Fruit fly (Drosophila melanogaster) whole organism, embryonic: ENCODE measurements around the gene Kdm3.

Source experiments
- ATbp ChIP-seq: fragments of 200-800 bp; sonication (Bioruptor generic); optimal IDR thresholded peaks from 2 replicates; lab custom pipeline; 2017; ENCODE audit warnings: missing biosample characterization, mild to moderate bottlenecking, missing genetic modification characterization, missing genetic modification reagents
- Atf-2 ChIP-seq: fragments of 200-800 bp; sonication (Bioruptor generic); optimal IDR thresholded peaks from 2 replicates; lab custom pipeline; 2016; ENCODE audit warnings: missing biosample characterization, missing genetic modification characterization
- CG10543 ChIP-seq: fragments of 200-800 bp; sonication (Bioruptor generic); optimal IDR thresholded peaks from 3 replicates; lab custom pipeline; 2017; ENCODE audit warnings: missing biosample characterization, mild to moderate bottlenecking, missing genetic modification characterization, moderate library complexity
- CG11247 ChIP-seq: fragments of 200-800 bp; sonication (Bioruptor generic); IDR thresholded peaks from 2 replicates; pipeline ENCODE4 v1.3.6; 2022; ENCODE audit warnings: missing biosample characterization, missing genetic modification characterization
- CG11398 ChIP-seq: fragments of 200-800 bp; sonication (Bioruptor generic); optimal IDR thresholded peaks from 2 replicates; lab custom pipeline; 2016; ENCODE audit warnings: missing biosample characterization, missing genetic modification characterization
- CG12219 ChIP-seq: fragments of 200-800 bp; sonication (Bioruptor generic); optimal IDR thresholded peaks from 3 replicates; lab custom pipeline; 2018; ENCODE audit warnings: missing biosample characterization, mild to moderate bottlenecking, missing genetic modification characterization
- CG12299 ChIP-seq: fragments of 200-800 bp; sonication (Bioruptor generic); optimal IDR thresholded peaks from 2 replicates; lab custom pipeline; 2018; ENCODE audit warnings: missing biosample characterization, mild to moderate bottlenecking, missing genetic modification characterization
- CG12659 ChIP-seq: fragments of 200-800 bp; sonication (Bioruptor generic); optimal IDR thresholded peaks from 3 replicates; lab custom pipeline; 2017; ENCODE audit warnings: mild to moderate bottlenecking, missing biosample characterization, missing genetic modification reagents, missing genetic modification characterization
- CG13424 ChIP-seq: fragments of 200-800 bp; sonication (Bioruptor generic); optimal IDR thresholded peaks from 2 replicates; lab custom pipeline; 2019; ENCODE audit warnings: missing biosample characterization, mild to moderate bottlenecking, missing genetic modification characterization, moderate library complexity
- CG13894 ChIP-seq: fragments of 200-800 bp; sonication (Bioruptor generic); optimal IDR thresholded peaks from 3 replicates; lab custom pipeline; 2018; ENCODE audit warnings: missing biosample characterization, mild to moderate bottlenecking, missing genetic modification characterization, moderate library complexity
- CG14860 ChIP-seq: fragments of 200-800 bp; sonication (Bioruptor generic); IDR thresholded peaks from 3 replicates; pipeline ENCODE4 v1.3.6; 2022; ENCODE audit warnings: missing biosample characterization, missing genetic modification characterization; ENCODE audit not compliant: partially characterized antibody
- CG17612 ChIP-seq: fragments of 200-800 bp; sonication (Bioruptor generic); IDR thresholded peaks from 2 replicates; pipeline ENCODE4 v1.3.6; 2022; ENCODE audit warnings: missing biosample characterization, missing genetic modification characterization
- CG17829 ChIP-seq: fragments of 200-800 bp; optimal IDR thresholded peaks from 2 replicates; lab custom pipeline; 2019; ENCODE audit warnings: missing biosample characterization, mild to moderate bottlenecking, missing genetic modification characterization, moderate library complexity
- CG18476 ChIP-seq: fragments of 200-800 bp; sonication (Bioruptor generic); optimal IDR thresholded peaks from 2 replicates; lab custom pipeline; 2016; ENCODE audit warnings: missing biosample characterization, mild to moderate bottlenecking, missing genetic modification characterization
- CG18619 ChIP-seq: fragments of 200-800 bp; sonication (Bioruptor generic); optimal IDR thresholded peaks from 3 replicates; lab custom pipeline; 2017; ENCODE audit warnings: missing biosample characterization, mild to moderate bottlenecking, missing genetic modification characterization
- CG2129 ChIP-seq: fragments of 200-800 bp; sonication (Bioruptor generic); IDR thresholded peaks from 2 replicates; pipeline ENCODE4 v1.3.6; 2022; ENCODE audit warnings: missing biosample characterization, missing genetic modification characterization; ENCODE audit not compliant: partially characterized antibody
- CG33213 ChIP-seq: fragments of 200-800 bp; sonication (Bioruptor generic); optimal IDR thresholded peaks from 3 replicates; lab custom pipeline; 2016; ENCODE audit warnings: missing biosample characterization, missing genetic modification characterization
- CG34224 ChIP-seq: fragments of 200-800 bp; sonication (Bioruptor generic); IDR thresholded peaks from 3 replicates; pipeline ENCODE4 v1.3.6; 2022; ENCODE audit warnings: missing biosample characterization, missing genetic modification characterization; ENCODE audit not compliant: partially characterized antibody
- CG5180 ChIP-seq: fragments of 200-800 bp; sonication (Bioruptor generic); optimal IDR thresholded peaks from 3 replicates; lab custom pipeline; 2017; ENCODE audit warnings: missing biosample characterization, missing genetic modification characterization, mild to moderate bottlenecking, moderate library complexity, missing genetic modification reagents
- CG6272 ChIP-seq: fragments of 200-800 bp; sonication (Bioruptor generic); IDR thresholded peaks from 2 replicates; pipeline ENCODE4 v1.3.6; 2022; ENCODE audit warnings: missing biosample characterization, missing genetic modification characterization
- CG6683 ChIP-seq: fragments of 200-800 bp; sonication (Bioruptor generic); optimal IDR thresholded peaks from 2 replicates; lab custom pipeline; 2017; ENCODE audit warnings: missing biosample characterization, mild to moderate bottlenecking, missing genetic modification characterization, missing genetic modification reagents
- CG8359 ChIP-seq: fragments of 200-800 bp; sonication (Bioruptor generic); optimal IDR thresholded peaks from 2 replicates; lab custom pipeline; 2017; ENCODE audit warnings: missing biosample characterization, mild to moderate bottlenecking, missing genetic modification characterization, borderline replicate concordance
- CG8924 ChIP-seq: fragments of 200-800 bp; optimal IDR thresholded peaks from 3 replicates; lab custom pipeline; 2019; ENCODE audit warnings: missing biosample characterization, mild to moderate bottlenecking, missing genetic modification characterization, moderate library complexity
- CG9876 ChIP-seq: fragments of 200-800 bp; sonication (Bioruptor generic); optimal IDR thresholded peaks from 2 replicates; lab custom pipeline; 2016; ENCODE audit warnings: missing biosample characterization, missing genetic modification characterization
- E2f1 ChIP-seq: fragments of 200-800 bp; sonication (Bioruptor generic); IDR thresholded peaks from 2 replicates; pipeline ENCODE4 v1.3.6; 2022; ENCODE audit warnings: missing biosample characterization, missing genetic modification characterization
- Ets65A ChIP-seq: fragments of 200-800 bp; sonication (Bioruptor generic); peaks from one replicate; lab custom pipeline; 2016; ENCODE audit warnings: missing biosample characterization, missing genetic modification characterization
- Ets97D ChIP-seq: fragments of 200-800 bp; sonication (Bioruptor generic); optimal IDR thresholded peaks from 3 replicates; lab custom pipeline; 2016; ENCODE audit warnings: missing biosample characterization, missing genetic modification characterization
- Nf-YA ChIP-seq: fragments of 200-800 bp; sonication (Bioruptor generic); IDR thresholded peaks from 2 replicates; pipeline ENCODE4 v1.3.6; 2022; ENCODE audit warnings: missing biosample characterization, missing genetic modification characterization
- Sin3A ChIP-seq: fragments of >200 bp; optimal IDR thresholded peaks from 2 replicates; lab custom pipeline; 2018
- Six4 ChIP-seq: fragments of 200-800 bp; sonication (Bioruptor generic); optimal IDR thresholded peaks from 2 replicates; lab custom pipeline; 2016; ENCODE audit warnings: missing biosample characterization, missing genetic modification characterization
- Ssrp ChIP-seq: fragments of 200-800 bp; sonication (Bioruptor generic); optimal IDR thresholded peaks from 2 replicates; lab custom pipeline; 2018; ENCODE audit warnings: missing biosample characterization, mild to moderate bottlenecking, missing genetic modification characterization, moderate library complexity
- al ChIP-seq: fragments of 200-800 bp; sonication (Bioruptor generic); IDR thresholded peaks from 2 replicates; pipeline ENCODE4 v1.3.6; 2022; ENCODE audit warnings: missing biosample characterization, missing genetic modification characterization
- ap ChIP-seq: fragments of 200-800 bp; sonication (Bioruptor generic); IDR thresholded peaks from 2 replicates; pipeline ENCODE4 v1.3.6; 2022; ENCODE audit warnings: missing biosample characterization, missing genetic modification characterization
- ase ChIP-seq: fragments of 200-800 bp; sonication (Bioruptor generic); IDR thresholded peaks from 3 replicates; pipeline ENCODE4 v1.3.6; 2022; ENCODE audit warnings: missing biosample characterization, missing genetic modification characterization
- chinmo ChIP-seq: fragments of 200-800 bp; sonication (Bioruptor generic); IDR thresholded peaks from 4 replicates; pipeline ENCODE4 v1.3.6; 2022; ENCODE audit warnings: missing biosample characterization, missing genetic modification characterization; ENCODE audit not compliant: partially characterized antibody
- en ChIP-seq: fragments of 200-800 bp; sonication (Bioruptor generic); optimal IDR thresholded peaks from 2 replicates; lab custom pipeline; 2016; ENCODE audit warnings: missing biosample characterization, missing genetic modification characterization
- fu2 ChIP-seq: fragments of 200-800 bp; sonication (Bioruptor generic); optimal IDR thresholded peaks from 2 replicates; lab custom pipeline; 2016; ENCODE audit warnings: missing biosample characterization, missing genetic modification characterization
- grau ChIP-seq: fragments of 200-800 bp; optimal IDR thresholded peaks from 3 replicates; lab custom pipeline; 2019; ENCODE audit warnings: missing biosample characterization, mild to moderate bottlenecking, missing genetic modification characterization, moderate library complexity
- her ChIP-seq: fragments of 200-800 bp; sonication (Bioruptor generic); optimal IDR thresholded peaks from 2 replicates; lab custom pipeline; 2016; ENCODE audit warnings: missing biosample characterization, missing genetic modification characterization
- klu ChIP-seq: fragments of 200-800 bp; sonication (Bioruptor generic); IDR thresholded peaks from 2 replicates; pipeline ENCODE4 v1.3.6; 2022; ENCODE audit warnings: missing biosample characterization, missing genetic modification characterization
- lab ChIP-seq: fragments of 200-800 bp; sonication (Bioruptor generic); optimal IDR thresholded peaks from 3 replicates; lab custom pipeline; 2017; ENCODE audit warnings: missing biosample characterization, missing genetic modification characterization, mild to moderate bottlenecking, moderate library complexity, missing genetic modification reagents
- lola ChIP-seq, 3 experiments: fragments of >200 bp in 2 of 3; fragments of 200-800 bp in 1 of 3; sonication (Bioruptor generic) in 1 of 3; optimal IDR thresholded peaks; 2 replicates each; lab custom pipeline; 2017 to 2019; ENCODE audit warnings: missing biosample characterization in 3 of 3, missing genetic modification characterization in 3 of 3, mild to moderate bottlenecking in 1 of 3, moderate library complexity in 1 of 3
- luna ChIP-seq: fragments of 200-800 bp; sonication (Bioruptor generic); optimal IDR thresholded peaks from 2 replicates; lab custom pipeline; 2016; ENCODE audit warnings: missing biosample characterization, missing genetic modification characterization
- phol ChIP-seq: fragments of 200-800 bp; sonication (Bioruptor generic); optimal IDR thresholded peaks from 3 replicates; lab custom pipeline; 2018; ENCODE audit warnings: missing biosample characterization, mild to moderate bottlenecking, missing genetic modification characterization, moderate library complexity
- pros ChIP-seq: fragments of 200-800 bp; sonication (Bioruptor generic); optimal IDR thresholded peaks from 3 replicates; lab custom pipeline; 2019; ENCODE audit warnings: missing biosample characterization, mild to moderate bottlenecking, missing genetic modification characterization, moderate library complexity
- sisA ChIP-seq: fragments of 200-800 bp; sonication (Bioruptor generic); IDR thresholded peaks from 2 replicates; pipeline ENCODE4 v1.3.6; 2022; ENCODE audit warnings: missing biosample characterization, missing genetic modification characterization
- wdn ChIP-seq: fragments of 200-800 bp; sonication (Bioruptor generic); IDR thresholded peaks from 2 replicates; pipeline ENCODE4 v1.3.6; 2022; ENCODE audit warnings: missing biosample characterization, missing genetic modification characterization
- zen2 ChIP-seq: fragments of 200-800 bp; sonication (Bioruptor generic); IDR thresholded peaks from 3 replicates; pipeline ENCODE4 v1.3.6; 2022; ENCODE audit warnings: missing biosample characterization, missing genetic modification characterization; ENCODE audit not compliant: partially characterized antibody

The Kdm3 gene

dm6 chr3R:9493627-9494626 lies 21.9 kb upstream of the Kdm3 start, which contains the start of gene CG16779 (continued):
- TF ChIP-seq CG34224 (GFP tag; lab: Robert Waterston, UW) (0 out of 3 replicates have a peak, but pooled peaks have one; percentile 24), CG10543 (GFP tag; lab: Kevin White, UChicago) (peak; percentile 57), Nf-YA (GFP tag; lab: Robert Waterston, UW) (no peak), CG11247 (GFP tag; lab: Robert Waterston, UW) (no peak), zen2 (peak; percentile 65; the same call in 2 of the 3 replicates), CG13424 (tag; lab: Kevin White, UChicago) (peak; percentile 44), CG12219 (GFP tag; lab: Kevin White, UChicago) (no peak), CG17612 (GFP tag; lab: Robert Waterston, UW) (no peak), Atf-2 (no peak), ase (GFP tag; lab: Robert Waterston, UW) (no peak), sisA (0 out of 2 replicates have a peak, but pooled peaks have one; percentile 12), grau (tag; lab: Kevin White, UChicago) (peak; percentile 90), lab (GFP tag; lab: Kevin White, UChicago) (no peak), CG2129 (no peak), Ets97D (GFP tag; lab: Kevin White, UChicago) (no peak), CG13894 (tag; lab: Kevin White, UChicago) (no peak), Ets65A (GFP tag; lab: Kevin White, UChicago) (peak; percentile 72), Six4 (no peak), pros (peak; percentile 14), klu (GFP tag; lab: Robert Waterston, UW) (no peak), CG14860 (GFP tag; lab: Robert Waterston, UW) (no peak), luna (GFP tag; lab: Kevin White, UChicago) (no peak), CG17829 (tag; lab: Kevin White, UChicago) (no peak), CG18619 (peak; percentile 19), CG12299 (no peak), wdn (GFP tag; lab: Robert Waterston, UW) (no peak), al (no peak), CG5180 (peak; percentile 18), ATbp (no peak), CG18476 (peak; percentile 4), CG6683 (GFP tag; lab: Kevin White, UChicago) (no peak), CG12659 (peak; percentile 19), CG33213 (GFP tag; lab: Kevin White, UChicago) (no peak), CG8924 (tag; lab: Kevin White, UChicago) (peak; percentile 14), E2f1 (GFP tag; lab: Robert Waterston, UW) (no peak), fu2 (GFP tag; lab: Kevin White, UChicago) (no peak), her (no peak), Ssrp (tag; lab: Kevin White, UChicago) (peak; percentile 55), lola (GFP tag; optimal IDR thresholded peaks at IDR 0.05; lab: Kevin White, UChicago) (peak in 1 of 3 experiments; percentile 65), chinmo (peak; percentile 82; the same call in 1 of the 4 replicates), en (no peak), CG9876 (GFP tag; lab: Kevin White, UChicago) (no peak), CG8359 (GFP tag; lab: Kevin White, UChicago) (no peak), Sin3A (lab: Kevin White, UChicago) (no peak), phol (peak; percentile 61), CG11398 (no peak), CG6272 (GFP tag; lab: Robert Waterston, UW) (no peak), ap (no peak)
